Worm (Caenorhabditis elegans): Measurements from ENCODE around the gene igdb-3.

DNA sequence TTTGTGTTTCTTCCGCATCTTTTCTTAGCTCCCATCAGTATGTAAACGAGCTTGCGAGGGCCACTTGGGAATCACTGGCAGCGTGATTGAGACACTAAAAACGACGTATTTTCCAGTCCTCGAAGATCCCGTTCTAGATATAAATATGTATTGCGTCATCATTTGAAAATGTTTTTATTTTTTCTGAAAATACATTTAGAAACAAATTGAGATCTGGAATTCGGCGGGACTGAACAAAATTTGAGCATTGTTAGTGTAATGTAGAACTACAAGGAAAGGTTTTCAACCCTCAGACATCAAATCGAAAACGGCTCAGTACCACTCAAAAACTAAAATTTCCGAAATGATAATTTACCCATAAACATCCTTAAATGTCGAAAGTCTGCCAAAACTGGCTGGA is 28.3 kb downstream of the igdb-3 start:
- TF ChIP-seq egl-27 (tag; optimal IDR thresholded peaks at IDR 0.05) = no peak
- TF ChIP-seq lin-15B (tag; optimal IDR thresholded peaks at IDR 0.05) = no peak
- no peak for TF ChIP-seq mdl-1 (tag; optimal IDR thresholded peaks at IDR 0.05)
- no peak for TF ChIP-seq nhr-28 (tag; optimal IDR thresholded peaks at IDR 0.05)
- no peak for TF ChIP-seq nhr-11 (tag; optimal IDR thresholded peaks at IDR 0.05)
- no peak for TF ChIP-seq fkh-10 (GFP tag; optimal IDR thresholded peaks at IDR 0.05)
- no peak for TF ChIP-seq ztf-11 (tag; optimal IDR thresholded peaks at IDR 0.05)
- no peak for TF ChIP-seq ceh-9 (tag; optimal IDR thresholded peaks at IDR 0.05)
- TF ChIP-seq elt-1 (tag; optimal IDR thresholded peaks at IDR 0.05) = peak; percentile 11
- no peak for TF ChIP-seq ZK546.5 (tag; optimal IDR thresholded peaks at IDR 0.05)
- TF ChIP-seq skn-1 (tag; optimal IDR thresholded peaks at IDR 0.05) = no peak
- TF ChIP-seq nhr-23 (tag; optimal IDR thresholded peaks at IDR 0.05) = no peak
- TF ChIP-seq unc-39 (tag; optimal IDR thresholded peaks at IDR 0.05) = no peak

All from whole organism, L3 larva.